Fruit fly (Drosophila melanogaster) whole organism, embryonic: ENCODE data around the gene CG43318.
A peak's percentile ranks its signal among the peaks of the same experiment; 100 is the strongest.

ENCODE experiments used
- Antp ChIP-seq: fragments of 200-800 bp; sonication (Bioruptor generic); optimal IDR thresholded peaks from 3 replicates; lab custom pipeline; 2016; ENCODE audit warnings: missing biosample characterization, missing genetic modification characterization
- BEAF-32 ChIP-seq: fragments of 200-800 bp; sonication (Bioruptor generic); optimal IDR thresholded peaks from 3 replicates; lab custom pipeline; 2017; ENCODE audit warnings: missing biosample characterization, missing genetic modification characterization, mild to moderate bottlenecking, moderate library complexity, missing genetic modification reagents
- CG10267 ChIP-seq: fragments of 200-800 bp; sonication (Bioruptor generic); optimal IDR thresholded peaks from 2 replicates; lab custom pipeline; 2018; ENCODE audit warnings: missing biosample characterization, mild to moderate bottlenecking, missing genetic modification characterization, moderate library complexity
- CG10431 ChIP-seq: fragments of 200-800 bp; sonication (Bioruptor generic); optimal IDR thresholded peaks from 3 replicates; lab custom pipeline; 2018; ENCODE audit warnings: missing biosample characterization, mild to moderate bottlenecking, missing genetic modification characterization
- CG11560 ChIP-seq: fragments of 200-800 bp; sonication (Bioruptor generic); IDR thresholded peaks from 3 replicates; pipeline ENCODE4 v1.3.6; 2022; ENCODE audit warnings: missing biosample characterization, missing genetic modification characterization
- CG12942 ChIP-seq: fragments of 200-800 bp; sonication (Bioruptor generic); optimal IDR thresholded peaks from 3 replicates; lab custom pipeline; 2016; ENCODE audit warnings: missing biosample characterization, missing genetic modification characterization
- CG13624 ChIP-seq: fragments of 200-800 bp; sonication (Bioruptor generic); optimal IDR thresholded peaks from 2 replicates; lab custom pipeline; 2016; ENCODE audit warnings: missing biosample characterization, missing genetic modification characterization
- CG15479 ChIP-seq: fragments of 200-800 bp; sonication (Bioruptor generic); optimal IDR thresholded peaks from 3 replicates; lab custom pipeline; 2019; ENCODE audit warnings: missing biosample characterization, mild to moderate bottlenecking, missing genetic modification characterization, moderate library complexity
- CG1832 ChIP-seq: fragments of 200-800 bp; sonication (Bioruptor generic); optimal IDR thresholded peaks from 2 replicates; lab custom pipeline; 2017; ENCODE audit warnings: missing biosample characterization, mild to moderate bottlenecking, missing genetic modification characterization, inconsistent platforms
- CG18619 ChIP-seq: fragments of 200-800 bp; sonication (Bioruptor generic); optimal IDR thresholded peaks from 3 replicates; lab custom pipeline; 2017; ENCODE audit warnings: missing biosample characterization, mild to moderate bottlenecking, missing genetic modification characterization
- CG2199 ChIP-seq: fragments of 200-800 bp; sonication (Bioruptor generic); IDR thresholded peaks from 3 replicates; pipeline ENCODE4 v1.3.6; 2022; ENCODE audit warnings: missing biosample characterization, missing genetic modification characterization
- CG30431 ChIP-seq: fragments of 200-800 bp; sonication (Bioruptor generic); optimal IDR thresholded peaks from 2 replicates; lab custom pipeline; 2017; ENCODE audit warnings: missing biosample characterization, missing genetic modification characterization
- CG31441 ChIP-seq: fragments of 200-800 bp; sonication (Bioruptor generic); IDR thresholded peaks from 2 replicates; pipeline ENCODE4 v1.3.6; 2022; ENCODE audit warnings: missing biosample characterization, missing genetic modification characterization
- CG3163 ChIP-seq: fragments of 200-800 bp; sonication (Bioruptor generic); optimal IDR thresholded peaks from 3 replicates; lab custom pipeline; 2016; ENCODE audit warnings: missing biosample characterization, missing genetic modification characterization
- CG32532 ChIP-seq: fragments of 200-800 bp; sonication (Bioruptor generic); IDR thresholded peaks from 2 replicates; pipeline ENCODE4 v1.3.6; 2022; ENCODE audit warnings: missing biosample characterization, missing genetic modification characterization
- CG3407 ChIP-seq: fragments of 200-800 bp; sonication (Bioruptor generic); optimal IDR thresholded peaks from 2 replicates; lab custom pipeline; 2018; ENCODE audit warnings: missing biosample characterization, mild to moderate bottlenecking, missing genetic modification characterization
- CG34376 ChIP-seq: fragments of 200-800 bp; sonication (Bioruptor generic); optimal IDR thresholded peaks from 2 replicates; lab custom pipeline; 2018; ENCODE audit warnings: missing biosample characterization, mild to moderate bottlenecking, missing genetic modification characterization
- CG9932 ChIP-seq: fragments of 200-800 bp; sonication (Bioruptor generic); IDR thresholded peaks from 2 replicates; pipeline ENCODE4 v1.3.6; 2022; ENCODE audit warnings: missing biosample characterization, missing genetic modification characterization
- Deaf1 ChIP-seq: fragments of 200-800 bp; optimal IDR thresholded peaks from 3 replicates; lab custom pipeline; 2019; ENCODE audit warnings: missing biosample characterization, mild to moderate bottlenecking, missing genetic modification characterization, moderate library complexity
- Dip2 ChIP-seq: fragments of 200-800 bp; sonication (Bioruptor generic); IDR thresholded peaks from 2 replicates; pipeline ENCODE4 v1.3.6; 2022; ENCODE audit warnings: missing biosample characterization, missing genetic modification characterization
- E2f2 ChIP-seq: fragments of 200-800 bp; sonication (Bioruptor generic); IDR thresholded peaks from 2 replicates; pipeline ENCODE4 v1.3.6; 2022; ENCODE audit warnings: missing biosample characterization, missing genetic modification characterization
- Ets97D ChIP-seq: fragments of 200-800 bp; sonication (Bioruptor generic); optimal IDR thresholded peaks from 3 replicates; lab custom pipeline; 2016; ENCODE audit warnings: missing biosample characterization, missing genetic modification characterization
- GATAe ChIP-seq: fragments of 200-800 bp; sonication (Bioruptor generic); conservative IDR thresholded peaks from 2 replicates; pipeline ENCODE4 v1.3.6; 2022; ENCODE audit warnings: missing biosample characterization, missing genetic modification characterization
- Gug ChIP-seq: fragments of 200-800 bp; sonication (Bioruptor generic); IDR thresholded peaks from 4 replicates; pipeline ENCODE4 v1.3.6; 2022; ENCODE audit warnings: missing biosample characterization, missing genetic modification characterization
- HLH4C ChIP-seq: fragments of 200-800 bp; sonication (Bioruptor generic); IDR thresholded peaks from 3 replicates; pipeline ENCODE4 v1.3.6; 2022; ENCODE audit warnings: missing biosample characterization, missing genetic modification characterization; ENCODE audit not compliant: partially characterized antibody
- HLHmδ ChIP-seq: fragments of 200-800 bp; sonication (Bioruptor generic); optimal IDR thresholded peaks from 2 replicates; lab custom pipeline; 2018; ENCODE audit warnings: missing biosample characterization, mild to moderate bottlenecking, missing genetic modification characterization, moderate library complexity
- Hmr ChIP-seq: fragments of 200-800 bp; sonication (Bioruptor generic); optimal IDR thresholded peaks from 3 replicates; lab custom pipeline; 2017; ENCODE audit warnings: mild to moderate bottlenecking, missing biosample characterization, missing genetic modification reagents, missing genetic modification characterization
- Kr ChIP-seq: fragments of 200-800 bp; sonication (Bioruptor generic); optimal IDR thresholded peaks from 2 replicates; lab custom pipeline; 2017; ENCODE audit warnings: missing biosample characterization, mild to moderate bottlenecking, missing genetic modification characterization
- Mrtf ChIP-seq: fragments of 200-800 bp; sonication (Bioruptor generic); IDR thresholded peaks from 3 replicates; pipeline ENCODE4 v1.3.6; 2022; ENCODE audit warnings: missing biosample characterization, missing genetic modification characterization
- Oli ChIP-seq: fragments of 200-800 bp; sonication (Bioruptor generic); optimal IDR thresholded peaks from 2 replicates; lab custom pipeline; 2018; ENCODE audit warnings: missing biosample characterization, mild to moderate bottlenecking, missing genetic modification characterization, moderate library complexity
- Ptx1 ChIP-seq: fragments of 200-800 bp; sonication (Bioruptor generic); IDR thresholded peaks from 2 replicates; pipeline ENCODE4 v1.3.6; 2022; ENCODE audit warnings: missing biosample characterization, missing genetic modification characterization
- Rfx ChIP-seq: fragments of 200-800 bp; sonication (Bioruptor generic); IDR thresholded peaks from 2 replicates; pipeline ENCODE4 v1.3.6; 2022; ENCODE audit warnings: missing biosample characterization, missing genetic modification characterization
- Scr ChIP-seq: fragments of 200-800 bp; sonication (Bioruptor generic); IDR thresholded peaks from 2 replicates; pipeline ENCODE4 v1.3.6; 2022; ENCODE audit warnings: missing biosample characterization, missing genetic modification characterization; ENCODE audit not compliant: partially characterized antibody
- Sox102F ChIP-seq: fragments of 200-800 bp; sonication (Bioruptor generic); optimal IDR thresholded peaks from 2 replicates; lab custom pipeline; 2018; ENCODE audit warnings: missing biosample characterization, mild to moderate bottlenecking, missing genetic modification characterization, moderate library complexity
- Trl ChIP-seq, 3 experiments: fragments of >200 bp in 2 of 3; fragments of 200-800 bp in 1 of 3; sonication (Bioruptor generic) in 1 of 3; optimal IDR thresholded peaks; 2 replicates in 1 of 3; 3 replicates in 2 of 3; lab custom pipeline; 2016 to 2017; ENCODE audit warnings: missing biosample characterization in 1 of 3, missing genetic modification characterization in 1 of 3
- amos ChIP-seq: fragments of 200-800 bp; sonication (Bioruptor generic); IDR thresholded peaks from 2 replicates; pipeline ENCODE4 v1.3.6; 2022; ENCODE audit warnings: missing biosample characterization, missing genetic modification characterization; ENCODE audit not compliant: partially characterized antibody
- ase ChIP-seq: fragments of 200-800 bp; sonication (Bioruptor generic); IDR thresholded peaks from 3 replicates; pipeline ENCODE4 v1.3.6; 2022; ENCODE audit warnings: missing biosample characterization, missing genetic modification characterization
- bab2 ChIP-seq: fragments of 200-800 bp; sonication (Bioruptor generic); optimal IDR thresholded peaks from 2 replicates; lab custom pipeline; 2016; ENCODE audit warnings: missing biosample characterization, missing genetic modification characterization
- bcd ChIP-seq: fragments of 200-800 bp; sonication (Bioruptor generic); optimal IDR thresholded peaks from 2 replicates; lab custom pipeline; 2017; ENCODE audit warnings: missing biosample characterization, mild to moderate bottlenecking, missing genetic modification characterization
- eyg ChIP-seq: fragments of 200-800 bp; sonication (Bioruptor generic); optimal IDR thresholded peaks from 3 replicates; lab custom pipeline; 2016; ENCODE audit warnings: missing biosample characterization, missing genetic modification characterization
- ham ChIP-seq: fragments of 200-800 bp; sonication (Bioruptor generic); IDR thresholded peaks from 2 replicates; pipeline ENCODE4 v1.3.6; 2022; ENCODE audit warnings: missing biosample characterization, missing genetic modification characterization
- insv ChIP-seq, 2 experiments: fragments of 200-800 bp; sonication (Bioruptor generic); optimal IDR thresholded peaks; 3 replicates each; lab custom pipeline; 2016 to 2018; ENCODE audit warnings: missing biosample characterization in 2 of 2, missing genetic modification characterization in 2 of 2
- nom ChIP-seq: fragments of 200-800 bp; sonication (Bioruptor generic); optimal IDR thresholded peaks from 2 replicates; lab custom pipeline; 2017; ENCODE audit warnings: missing biosample characterization, missing genetic modification characterization, mild to moderate bottlenecking, moderate library complexity, missing genetic modification reagents
- pnt ChIP-seq: fragments of 200-800 bp; sonication (Bioruptor generic); optimal IDR thresholded peaks from 3 replicates; lab custom pipeline; 2016; ENCODE audit warnings: missing biosample characterization, missing genetic modification characterization
- pzg ChIP-seq: fragments of 200-800 bp; sonication (Bioruptor generic); optimal IDR thresholded peaks from 3 replicates; lab custom pipeline; 2018; ENCODE audit warnings: missing biosample characterization, mild to moderate bottlenecking, missing genetic modification characterization, moderate library complexity
- sens ChIP-seq: fragments of 200-800 bp; sonication (Bioruptor generic); peaks from one replicate; lab custom pipeline; 2016; ENCODE audit warnings: missing biosample characterization, missing genetic modification characterization
- slbo ChIP-seq: fragments of 200-800 bp; sonication (Bioruptor generic); IDR thresholded peaks from 2 replicates; pipeline ENCODE4 v1.3.6; 2022; ENCODE audit warnings: missing biosample characterization, missing genetic modification characterization
- stwl ChIP-seq: fragments of 200-800 bp; sonication (Bioruptor generic); optimal IDR thresholded peaks from 3 replicates; lab custom pipeline; 2018; ENCODE audit warnings: missing biosample characterization, mild to moderate bottlenecking, missing genetic modification characterization, moderate library complexity

CG43318 gene

dm6 chr3R:15851912-15852311 lies 18.7 kb upstream of the CG43318 start:
- TF ChIP-seq CG2199 (GFP tag; lab: Robert Waterston, UW) (no peak), CG10431 (GFP tag; lab: Kevin White, UChicago) (no peak), bab2 (GFP tag; lab: Kevin White, UChicago) (no peak), Mrtf (no peak), CG3407 (GFP tag; lab: Kevin White, UChicago) (no peak), GATAe (GFP tag; lab: Robert Waterston, UW) (no peak), HLH4C (GFP tag; lab: Robert Waterston, UW) (no peak), ham (GFP tag; lab: Robert Waterston, UW) (0 out of 2 replicates have a peak, but pooled peaks have one; percentile 12), Trl (optimal IDR thresholded peaks at IDR 0.05; lab: Kevin White, UChicago) (peak; percentile 4 to 14), Trl (GFP tag; optimal IDR thresholded peaks at IDR 0.05; lab: Kevin White, UChicago) (no peak), CG1832 (GFP tag; lab: Kevin White, UChicago) (peak; percentile 24), CG34376 (peak; percentile 89), eyg (GFP tag; lab: Kevin White, UChicago) (no peak), CG3163 (GFP tag; lab: Kevin White, UChicago) (no peak), CG15479 (GFP tag; lab: Kevin White, UChicago) (peak; percentile 16)

dm6 chr3R:15846234-15846633 lies 13.0 kb upstream of the CG43318 start, which contains the start of gene CG4546:
TSS of gene CG4546 (plus strand) at chr3R:15846534.
- TF ChIP-seq Ets97D (GFP tag; lab: Kevin White, UChicago): no peak
- no peak for TF ChIP-seq CG18619
- TF ChIP-seq Sox102F (GFP tag; lab: Kevin White, UChicago): no peak
- TF ChIP-seq CG11560 (tag; lab: Robert Waterston, UW): no peak
- no peak for TF ChIP-seq pnt (GFP tag; lab: Kevin White, UChicago)
- no peak for TF ChIP-seq Oli (tag; lab: Kevin White, UChicago)

- peak; percentile 34 for TF ChIP-seq BEAF-32
- TF ChIP-seq nom (GFP tag; lab: Kevin White, UChicago): no peak
- TF ChIP-seq bcd (GFP tag; lab: Kevin White, UChicago): no peak
- TF ChIP-seq Gug (GFP tag; lab: Robert Waterston, UW): no peak
- no peak for TF ChIP-seq Deaf1 (tag; lab: Kevin White, UChicago)
- no peak for TF ChIP-seq CG31441 (GFP tag; lab: Robert Waterston, UW)
- no peak for TF ChIP-seq Antp (GFP tag; lab: Kevin White, UChicago)
- TF ChIP-seq CG12942: no peak
- no peak for TF ChIP-seq ase (GFP tag; lab: Robert Waterston, UW)
- no peak for TF ChIP-seq Ets97D (GFP tag; lab: Kevin White, UChicago)
- no peak for TF ChIP-seq insv (GFP tag; optimal IDR thresholded peaks at IDR 0.05; lab: Kevin White, UChicago)
- TF ChIP-seq E2f2: peak; percentile 92
- no peak for TF ChIP-seq CG30431 (GFP tag; lab: Kevin White, UChicago)
- no peak for TF ChIP-seq HLHmδ (GFP tag; lab: Kevin White, UChicago)
- peak; percentile 22 for TF ChIP-seq CG13624
- TF ChIP-seq Dip2 (GFP tag; lab: Robert Waterston, UW): no peak
- TF ChIP-seq CG10267 (tag; lab: Kevin White, UChicago): peak; percentile 88
- TF ChIP-seq amos (GFP tag; lab: Robert Waterston, UW): peak; percentile 29; the same call in 1 of the 2 replicates
- no peak for TF ChIP-seq Ptx1 (GFP tag; lab: Robert Waterston, UW)
- TF ChIP-seq Kr (GFP tag; lab: Kevin White, UChicago): no peak
- peak; percentile 41 for TF ChIP-seq pzg (GFP tag; lab: Kevin White, UChicago)
- TF ChIP-seq Scr (GFP tag; lab: Robert Waterston, UW): peak; percentile 40; the same call in 1 of the 2 replicates
- no peak for TF ChIP-seq CG32532 (GFP tag; lab: Robert Waterston, UW)
- TF ChIP-seq Rfx: peak; percentile 58
- TF ChIP-seq stwl (tag; lab: Kevin White, UChicago): peak; percentile 98
- peak; percentile 44 for TF ChIP-seq sens (GFP tag; lab: Kevin White, UChicago)
- peak; percentile 49; the same call in 1 of the 2 replicates for TF ChIP-seq CG9932 (GFP tag; lab: Robert Waterston, UW)
- peak; percentile 13; the same call in 1 of the 2 replicates for TF ChIP-seq slbo
- TF ChIP-seq Hmr (GFP tag; lab: Kevin White, UChicago): no peak
Observed at dm6 chr3R:15839294-15839693, 6.1 kb upstream of the CG43318 start, which contains the start of gene Pbp45. TSS of gene Pbp45 (minus strand) at chr3R:15839515.
